Worm (Caenorhabditis elegans): ENCODE results near the gene B0222.1.

Gene B0222.1

ce11 chrV:9092209-9092608 is 41.8 kb upstream of the B0222.1 start, which contains the start of gene T27E4.1 (continued):
- TF ChIP-seq dmd-4 (tag; optimal IDR thresholded peaks at IDR 0.05), result no peak
- peak; percentile 53 for TF ChIP-seq zag-1 (tag; optimal IDR thresholded peaks at IDR 0.05)
- TF ChIP-seq gmeb-1 (tag; optimal IDR thresholded peaks at IDR 0.05), result no peak
- no peak for TF ChIP-seq mab-5 (tag; optimal IDR thresholded peaks at IDR 0.05)
- peak; percentile 24 for TF ChIP-seq nhr-129 (tag; optimal IDR thresholded peaks at IDR 0.05)
- TF ChIP-seq blmp-1 (tag; optimal IDR thresholded peaks at IDR 0.05; ENCODE audit: insufficient read depth), result no peak
- TF ChIP-seq lin-11 (tag; optimal IDR thresholded peaks at IDR 0.05), result no peak
- TF ChIP-seq lsy-2 (tag; optimal IDR thresholded peaks at IDR 0.05), result peak in 1 of 2 experiments; percentile 4
- TF ChIP-seq ZK546.5 (tag; optimal IDR thresholded peaks at IDR 0.05), result no peak
- no peak for TF ChIP-seq sma-3 (GFP tag; optimal IDR thresholded peaks at IDR 0.05)
- no peak for TF ChIP-seq Y55F3AM.14 (GFP tag; optimal IDR thresholded peaks at IDR 0.05)
- TF ChIP-seq lin-13 (GFP tag; optimal IDR thresholded peaks at IDR 0.05), result no peak

- peak; percentile 0 for TF ChIP-seq unc-55 (GFP tag; optimal IDR thresholded peaks at IDR 0.05)
- TF ChIP-seq elt-1 (tag; optimal IDR thresholded peaks at IDR 0.05), result no peak
- TF ChIP-seq mab-5 (tag; optimal IDR thresholded peaks at IDR 0.05), result no peak
- TF ChIP-seq lin-11 (tag; optimal IDR thresholded peaks at IDR 0.05), result peak; percentile 7
- no peak for TF ChIP-seq peb-1 (tag; optimal IDR thresholded peaks at IDR 0.05)
- no peak for TF ChIP-seq blmp-1 (tag; optimal IDR thresholded peaks at IDR 0.05; ENCODE audit: insufficient read depth)
- TF ChIP-seq ama-1 (optimal IDR thresholded peaks at IDR 0.05), result peak; percentile 46
- TF ChIP-seq crh-2 (tag; optimal IDR thresholded peaks at IDR 0.05), result peak; percentile 81
- no peak for TF ChIP-seq ceh-16 (tag; optimal IDR thresholded peaks at IDR 0.05)
- peak; percentile 68 for TF ChIP-seq C34F6.9 (tag; optimal IDR thresholded peaks at IDR 0.05)
- TF ChIP-seq nhr-129 (tag; optimal IDR thresholded peaks at IDR 0.05), result peak; percentile 93
- TF ChIP-seq F13H6.1 (tag; optimal IDR thresholded peaks at IDR 0.05), result peak; percentile 75
- TF ChIP-seq lsy-2 (tag; optimal IDR thresholded peaks at IDR 0.05), result peak in 1 of 2 experiments; percentile 72
- peak; percentile 35 for TF ChIP-seq snpc-4 (tag; optimal IDR thresholded peaks at IDR 0.05)
- TF ChIP-seq sma-3 (GFP tag; optimal IDR thresholded peaks at IDR 0.05), result peak; percentile 58
- peak; percentile 5 for TF ChIP-seq nhr-25 (tag; optimal IDR thresholded peaks at IDR 0.05)
- TF ChIP-seq nhr-10 (tag; optimal IDR thresholded peaks at IDR 0.05), result no peak
- no peak for TF ChIP-seq ztf-11 (tag; optimal IDR thresholded peaks at IDR 0.05)
- peak; percentile 96 for TF ChIP-seq sma-9 (GFP tag; optimal IDR thresholded peaks at IDR 0.05)
- TF ChIP-seq sma-9 (tag; optimal IDR thresholded peaks at IDR 0.05), result no peak
- peak; percentile 21 for TF ChIP-seq nhr-21 (tag; optimal IDR thresholded peaks at IDR 0.05)
- no peak for TF ChIP-seq elt-3 (tag; optimal IDR thresholded peaks at IDR 0.05)
- peak; percentile 35 for TF ChIP-seq ztf-4 (tag; optimal IDR thresholded peaks at IDR 0.05)
- no peak for TF ChIP-seq fos-1 (tag; optimal IDR thresholded peaks at IDR 0.05)
- TF ChIP-seq gmeb-1 (tag; optimal IDR thresholded peaks at IDR 0.05), result peak; percentile 51
- peak in 1 of 2 experiments; percentile 39 for TF ChIP-seq mdl-1 (tag; optimal IDR thresholded peaks at IDR 0.05)
- peak; percentile 48 for TF ChIP-seq Y55F3AM.14 (GFP tag; optimal IDR thresholded peaks at IDR 0.05)
- TF ChIP-seq lin-13 (GFP tag; optimal IDR thresholded peaks at IDR 0.05), result no peak
These were observed 39.9 kb upstream of the B0222.1 start for ce11 chrV:9094060-9094628.

ce11 chrV:9094976-9095375 is 39.1 kb upstream of the B0222.1 start:
- no peak for TF ChIP-seq blmp-1 (tag; optimal IDR thresholded peaks at IDR 0.05; ENCODE audit: insufficient read depth)
- TF ChIP-seq lsy-2 (tag; optimal IDR thresholded peaks at IDR 0.05), result peak in 1 of 2 experiments; percentile 5
- TF ChIP-seq mab-5 (tag; optimal IDR thresholded peaks at IDR 0.05), result no peak
- TF ChIP-seq ztf-4 (tag; optimal IDR thresholded peaks at IDR 0.05), result no peak
- TF ChIP-seq sma-9 (GFP tag; optimal IDR thresholded peaks at IDR 0.05), result peak; percentile 43
- TF ChIP-seq sma-9 (tag; optimal IDR thresholded peaks at IDR 0.05), result no peak
- TF ChIP-seq unc-55 (GFP tag; optimal IDR thresholded peaks at IDR 0.05), result no peak
- TF ChIP-seq snpc-4 (tag; optimal IDR thresholded peaks at IDR 0.05), result no peak
- TF ChIP-seq crh-2 (tag; optimal IDR thresholded peaks at IDR 0.05), result peak; percentile 13
- TF ChIP-seq C34F6.9 (tag; optimal IDR thresholded peaks at IDR 0.05), result peak; percentile 20

- TF ChIP-seq nhr-6 (tag; optimal IDR thresholded peaks at IDR 0.05) (peak; percentile 85), nhr-23 (tag; optimal IDR thresholded peaks at IDR 0.05) (no peak), lin-39 (tag; optimal IDR thresholded peaks at IDR 0.05) (no peak), C34F6.9 (tag; optimal IDR thresholded peaks at IDR 0.05) (peak; percentile 86), aly-2 (tag; optimal IDR thresholded peaks at IDR 0.05) (no peak), dmd-4 (tag; optimal IDR thresholded peaks at IDR 0.05) (no peak), nhr-77 (tag; optimal IDR thresholded peaks at IDR 0.05) (no peak), sma-9 (GFP tag; optimal IDR thresholded peaks at IDR 0.05) (peak; percentile 99), sma-9 (tag; optimal IDR thresholded peaks at IDR 0.05) (peak; percentile 34), ztf-11 (tag; optimal IDR thresholded peaks at IDR 0.05) (no peak), peb-1 (tag; optimal IDR thresholded peaks at IDR 0.05) (no peak), elt-3 (tag; optimal IDR thresholded peaks at IDR 0.05) (no peak), skn-1 (tag; optimal IDR thresholded peaks at IDR 0.05) (no peak), zag-1 (tag; optimal IDR thresholded peaks at IDR 0.05) (no peak), sem-4 (tag; optimal IDR thresholded peaks at IDR 0.05) (peak; percentile 77), mbf-1 (tag; optimal IDR thresholded peaks at IDR 0.05) (no peak), sma-3 (GFP tag; optimal IDR thresholded peaks at IDR 0.05) (peak; percentile 93), lin-11 (tag; optimal IDR thresholded peaks at IDR 0.05) (no peak), ceh-82 (tag; optimal IDR thresholded peaks at IDR 0.05) (no peak), nhr-237 (tag; optimal IDR thresholded peaks at IDR 0.05) (no peak), alr-1 (tag; optimal IDR thresholded peaks at IDR 0.05) (no peak), ama-1 (optimal IDR thresholded peaks at IDR 0.05) (no peak), R02D3.7 (tag; optimal IDR thresholded peaks at IDR 0.05) (no peak), unc-62 (GFP tag; optimal IDR thresholded peaks at IDR 0.05) (no peak)
These were observed 38.3 kb upstream of the B0222.1 start, which contains the start of gene F21C10.10 for ce11 chrV:9095613-9096317. Gene F21C10.10, plus strand, starts transcription at chrV:9096267.
